Fruit fly (Drosophila melanogaster) whole organism, embryonic: ENCODE results near the gene cass.

ENCODE experiments used
- Ada2b ChIP-seq: fragments of 200-800 bp; sonication (Bioruptor generic); IDR thresholded peaks from 2 replicates; pipeline ENCODE4 v1.3.6; 2022; ENCODE audit warnings: missing biosample characterization, missing genetic modification characterization
- Atf3 ChIP-seq: fragments of 200-800 bp; sonication (Bioruptor generic); optimal IDR thresholded peaks from 3 replicates; lab custom pipeline; 2016; ENCODE audit warnings: missing biosample characterization, missing genetic modification characterization
- Awh ChIP-seq: fragments of 200-800 bp; sonication (Bioruptor generic); IDR thresholded peaks from 2 replicates; pipeline ENCODE4, ENCODE4 v1.3.6; 2022; ENCODE audit warnings: missing biosample characterization, missing genetic modification characterization
- BEAF-32 ChIP-seq: fragments of 200-800 bp; sonication (Bioruptor generic); optimal IDR thresholded peaks from 3 replicates; lab custom pipeline; 2017; ENCODE audit warnings: missing biosample characterization, missing genetic modification characterization, mild to moderate bottlenecking, moderate library complexity, missing genetic modification reagents
- CG12236 ChIP-seq: fragments of 200-800 bp; sonication (Bioruptor generic); optimal IDR thresholded peaks from 2 replicates; lab custom pipeline; 2016; ENCODE audit warnings: missing biosample characterization, missing genetic modification characterization
- CG15011 ChIP-seq: fragments of 200-800 bp; sonication (Bioruptor generic); optimal IDR thresholded peaks from 3 replicates; lab custom pipeline; 2018; ENCODE audit warnings: missing biosample characterization, mild to moderate bottlenecking, missing genetic modification characterization
- CG15514 ChIP-seq: fragments of 200-800 bp; sonication (Bioruptor generic); optimal IDR thresholded peaks from 3 replicates; lab custom pipeline; 2017; ENCODE audit warnings: missing biosample characterization, missing genetic modification characterization, mild to moderate bottlenecking, moderate library complexity, missing genetic modification reagents
- CG16813 ChIP-seq: fragments of 200-800 bp; sonication (Bioruptor generic); IDR thresholded peaks from 3 replicates; pipeline ENCODE4 v1.3.6; 2022; ENCODE audit warnings: missing biosample characterization, missing genetic modification characterization; ENCODE audit not compliant: partially characterized antibody
- CG18599 ChIP-seq: fragments of 200-800 bp; sonication (Bioruptor generic); optimal IDR thresholded peaks from 3 replicates; lab custom pipeline; 2017; ENCODE audit warnings: missing biosample characterization, missing genetic modification characterization, mild to moderate bottlenecking, moderate library complexity, missing genetic modification reagents
- CG2120 ChIP-seq: fragments of 200-800 bp; sonication (Bioruptor generic); optimal IDR thresholded peaks from 3 replicates; lab custom pipeline; 2016; ENCODE audit warnings: missing biosample characterization, missing genetic modification characterization
- CG31441 ChIP-seq: fragments of 200-800 bp; sonication (Bioruptor generic); IDR thresholded peaks from 2 replicates; pipeline ENCODE4 v1.3.6; 2022; ENCODE audit warnings: missing biosample characterization, missing genetic modification characterization
- CG32772 ChIP-seq: fragments of 200-800 bp; sonication (Bioruptor generic); IDR thresholded peaks from 2 replicates; pipeline ENCODE4 v1.3.6; 2022; ENCODE audit warnings: missing biosample characterization, missing genetic modification characterization
- CG42726 ChIP-seq: fragments of 200-800 bp; sonication (Bioruptor generic); IDR thresholded peaks from 2 replicates; pipeline ENCODE4 v1.3.6; 2022; ENCODE audit warnings: missing biosample characterization, missing genetic modification characterization; ENCODE audit not compliant: partially characterized antibody
- CG4404 ChIP-seq: fragments of 200-800 bp; sonication (Bioruptor generic); IDR thresholded peaks from 2 replicates; pipeline ENCODE4 v1.3.6; 2022; ENCODE audit warnings: missing biosample characterization, missing genetic modification characterization
- CG5180 ChIP-seq: fragments of 200-800 bp; sonication (Bioruptor generic); optimal IDR thresholded peaks from 3 replicates; lab custom pipeline; 2017; ENCODE audit warnings: missing biosample characterization, missing genetic modification characterization, mild to moderate bottlenecking, moderate library complexity, missing genetic modification reagents
- CG7372 ChIP-seq: fragments of 200-800 bp; sonication (Bioruptor generic); IDR thresholded peaks from 2 replicates; pipeline ENCODE4 v1.3.6; 2022; ENCODE audit warnings: missing biosample characterization, missing genetic modification characterization
- CG7745 ChIP-seq: fragments of 200-800 bp; sonication (Bioruptor generic); optimal IDR thresholded peaks from 2 replicates; lab custom pipeline; 2018; ENCODE audit warnings: missing biosample characterization, mild to moderate bottlenecking, missing genetic modification characterization, moderate library complexity
- CG9876 ChIP-seq: fragments of 200-800 bp; sonication (Bioruptor generic); optimal IDR thresholded peaks from 2 replicates; lab custom pipeline; 2016; ENCODE audit warnings: missing biosample characterization, missing genetic modification characterization
- CTCF ChIP-seq: fragments of 200-800 bp; sonication (Bioruptor generic); optimal IDR thresholded peaks from 2 replicates; lab custom pipeline; 2017; ENCODE audit warnings: missing biosample characterization, mild to moderate bottlenecking, missing genetic modification characterization, moderate library complexity
- Camta ChIP-seq: fragments of 200-800 bp; sonication (Bioruptor generic); optimal IDR thresholded peaks from 2 replicates; lab custom pipeline; 2016; ENCODE audit warnings: missing biosample characterization, missing genetic modification characterization
- Deaf1 ChIP-seq: fragments of 200-800 bp; optimal IDR thresholded peaks from 3 replicates; lab custom pipeline; 2019; ENCODE audit warnings: missing biosample characterization, mild to moderate bottlenecking, missing genetic modification characterization, moderate library complexity
- Ets65A ChIP-seq: fragments of 200-800 bp; sonication (Bioruptor generic); peaks from one replicate; lab custom pipeline; 2016; ENCODE audit warnings: missing biosample characterization, missing genetic modification characterization
- HLHmδ ChIP-seq: fragments of 200-800 bp; sonication (Bioruptor generic); optimal IDR thresholded peaks from 2 replicates; lab custom pipeline; 2018; ENCODE audit warnings: missing biosample characterization, mild to moderate bottlenecking, missing genetic modification characterization, moderate library complexity
- Hey ChIP-seq: fragments of 200-800 bp; sonication (Bioruptor generic); optimal IDR thresholded peaks from 3 replicates; lab custom pipeline; 2018; ENCODE audit warnings: missing biosample characterization, mild to moderate bottlenecking, missing genetic modification characterization
- Hr51 ChIP-seq, 2 experiments: fragments of 200-800 bp; sonication (Bioruptor generic); optimal IDR thresholded peaks; 2 replicates in 1 of 2; 3 replicates in 1 of 2; lab custom pipeline; 2016 to 2018; ENCODE audit warnings: missing biosample characterization in 2 of 2, missing genetic modification characterization in 2 of 2, mild to moderate bottlenecking in 1 of 2, moderate library complexity in 1 of 2
- Hr78 ChIP-seq, 2 experiments: fragments of 200-800 bp in 1 of 2; fragments of >200 bp in 1 of 2; sonication (Bioruptor generic) in 1 of 2; optimal IDR thresholded peaks; 2 replicates each; lab custom pipeline; 2017 to 2019; ENCODE audit warnings: missing biosample characterization in 2 of 2, missing genetic modification characterization in 2 of 2, mild to moderate bottlenecking in 1 of 2, moderate library complexity in 1 of 2
- Med ChIP-seq: fragments of 200-800 bp; sonication (Bioruptor generic); peaks from one replicate; lab custom pipeline; 2016; ENCODE audit warnings: missing biosample characterization, missing genetic modification characterization, mild to moderate bottlenecking, inconsistent platforms, moderate library complexity
- Mrtf ChIP-seq: fragments of 200-800 bp; sonication (Bioruptor generic); IDR thresholded peaks from 3 replicates; pipeline ENCODE4 v1.3.6; 2022; ENCODE audit warnings: missing biosample characterization, missing genetic modification characterization
- NfI ChIP-seq: fragments of 200-800 bp; sonication (Bioruptor generic); optimal IDR thresholded peaks from 3 replicates; lab custom pipeline; 2018; ENCODE audit warnings: missing biosample characterization, mild to moderate bottlenecking, missing genetic modification characterization, moderate library complexity
- Ptx1 ChIP-seq: fragments of 200-800 bp; sonication (Bioruptor generic); IDR thresholded peaks from 2 replicates; pipeline ENCODE4 v1.3.6; 2022; ENCODE audit warnings: missing biosample characterization, missing genetic modification characterization
- Ravus ChIP-seq: fragments of 200-800 bp; sonication (Bioruptor generic); IDR thresholded peaks from 2 replicates; pipeline ENCODE4 v1.3.6; 2022; ENCODE audit warnings: missing biosample characterization, missing genetic modification characterization
- Rfx ChIP-seq: fragments of 200-800 bp; sonication (Bioruptor generic); IDR thresholded peaks from 2 replicates; pipeline ENCODE4 v1.3.6; 2022; ENCODE audit warnings: missing biosample characterization, missing genetic modification characterization
- Side ChIP-seq: fragments of 200-800 bp; sonication (Bioruptor generic); optimal IDR thresholded peaks from 2 replicates; lab custom pipeline; 2016; ENCODE audit warnings: missing biosample characterization, missing genetic modification characterization
- ase ChIP-seq: fragments of 200-800 bp; sonication (Bioruptor generic); IDR thresholded peaks from 3 replicates; pipeline ENCODE4 v1.3.6; 2022; ENCODE audit warnings: missing biosample characterization, missing genetic modification characterization
- br ChIP-seq: fragments of >200 bp; optimal IDR thresholded peaks from 2 replicates; lab custom pipeline; 2017
- btn ChIP-seq: fragments of 200-800 bp; sonication (Bioruptor generic); optimal IDR thresholded peaks from 2 replicates; lab custom pipeline; 2016; ENCODE audit warnings: missing biosample characterization, missing genetic modification characterization
- caup ChIP-seq: fragments of 200-800 bp; sonication (Bioruptor generic); optimal IDR thresholded peaks from 3 replicates; lab custom pipeline; 2017; ENCODE audit warnings: missing biosample characterization, mild to moderate bottlenecking, missing genetic modification characterization, moderate library complexity; ENCODE audit not compliant: severe bottlenecking
- dati ChIP-seq: fragments of 200-800 bp; sonication (Bioruptor generic); IDR thresholded peaks from 2 replicates; pipeline ENCODE4 v1.3.6; 2022; ENCODE audit warnings: missing biosample characterization, missing genetic modification characterization
- dm ChIP-seq: fragments of 200-800 bp; sonication (Bioruptor generic); optimal IDR thresholded peaks from 3 replicates; lab custom pipeline; 2016; ENCODE audit warnings: missing biosample characterization, missing genetic modification characterization
- fd64A ChIP-seq: fragments of 200-800 bp; sonication (Bioruptor generic); optimal IDR thresholded peaks from 3 replicates; lab custom pipeline; 2018; ENCODE audit warnings: missing biosample characterization, mild to moderate bottlenecking, missing genetic modification characterization
- fd96Cb ChIP-seq: fragments of 200-800 bp; sonication (Bioruptor generic); optimal IDR thresholded peaks from 2 replicates; lab custom pipeline; 2018; ENCODE audit warnings: missing biosample characterization, mild to moderate bottlenecking, missing genetic modification characterization, moderate library complexity
- fru ChIP-seq: fragments of >200 bp; optimal IDR thresholded peaks from 2 replicates; lab custom pipeline; 2017
- gce ChIP-seq: fragments of 200-800 bp; sonication (Bioruptor generic); IDR thresholded peaks from 3 replicates; pipeline ENCODE4 v1.3.6; 2022; ENCODE audit warnings: missing biosample characterization, missing genetic modification characterization
- gcm ChIP-seq: fragments of 200-800 bp; sonication (Bioruptor generic); optimal IDR thresholded peaks from 2 replicates; lab custom pipeline; 2019; ENCODE audit warnings: missing biosample characterization, mild to moderate bottlenecking, missing genetic modification characterization, moderate library complexity
- inv ChIP-seq: fragments of 200-800 bp; sonication (Bioruptor generic); IDR thresholded peaks from 2 replicates; pipeline ENCODE4 v1.3.6; 2022; ENCODE audit warnings: missing biosample characterization, missing genetic modification characterization; ENCODE audit not compliant: partially characterized antibody
- nau ChIP-seq: fragments of 200-800 bp; sonication (Bioruptor generic); optimal IDR thresholded peaks from 3 replicates; lab custom pipeline; 2017; ENCODE audit warnings: missing biosample characterization, mild to moderate bottlenecking, missing genetic modification characterization, missing genetic modification reagents
- peb ChIP-seq: fragments of 200-800 bp; sonication (Bioruptor generic); IDR thresholded peaks from 2 replicates; pipeline ENCODE4 v1.3.6; 2022; ENCODE audit warnings: missing biosample characterization, missing genetic modification characterization
- run ChIP-seq: fragments of 200-800 bp; sonication (Bioruptor generic); optimal IDR thresholded peaks from 3 replicates; lab custom pipeline; 2018; ENCODE audit warnings: missing biosample characterization, mild to moderate bottlenecking, missing genetic modification characterization
- wor ChIP-seq: fragments of 200-800 bp; sonication (Bioruptor generic); IDR thresholded peaks from 2 replicates; pipeline ENCODE4 v1.3.6; 2022; ENCODE audit warnings: missing biosample characterization, missing genetic modification characterization
- zen2 ChIP-seq: fragments of 200-800 bp; sonication (Bioruptor generic); IDR thresholded peaks from 3 replicates; pipeline ENCODE4 v1.3.6; 2022; ENCODE audit warnings: missing biosample characterization, missing genetic modification characterization; ENCODE audit not compliant: partially characterized antibody

The cass gene

dm6 chr2L:17514090-17514715 is 36.5 kb upstream of the cass start (continued):
- TF ChIP-seq Hey (tag; lab: Kevin White, UChicago) (peak; percentile 48), gce (peak; percentile 82), Hr78 (GFP tag; optimal IDR thresholded peaks at IDR 0.05; lab: Kevin White, UChicago) (peak in 1 of 2 experiments; percentile 62), CG32772 (GFP tag; lab: Robert Waterston, UW) (peak; percentile 87), Ptx1 (GFP tag; lab: Robert Waterston, UW) (peak; percentile 83), CG15514 (GFP tag; lab: Kevin White, UChicago) (peak; percentile 69), fd64A (peak; percentile 69), dm (GFP tag; lab: Kevin White, UChicago) (peak; percentile 54), ase (GFP tag; lab: Robert Waterston, UW) (peak; percentile 83), Hr51 (GFP tag; optimal IDR thresholded peaks at IDR 0.05; lab: Kevin White, UChicago) (peak; percentile 67 to 89), CG31441 (GFP tag; lab: Robert Waterston, UW) (peak; percentile 92), nau (GFP tag; lab: Kevin White, UChicago) (peak; percentile 68), CG42726 (GFP tag; lab: Robert Waterston, UW) (no peak), Ada2b (GFP tag; lab: Robert Waterston, UW) (peak; percentile 86), gcm (GFP tag; lab: Kevin White, UChicago) (peak; percentile 90), br (lab: Kevin White, UChicago) (no peak), CG16813 (GFP tag; lab: Robert Waterston, UW) (no peak), CG7372 (GFP tag; lab: Robert Waterston, UW) (peak; percentile 69), CG4404 (peak; percentile 86), Awh (GFP tag; lab: Robert Waterston, UW) (peak; percentile 83), Side (GFP tag; lab: Kevin White, UChicago) (peak; percentile 71), CG7745 (tag; lab: Kevin White, UChicago) (peak; percentile 46), Deaf1 (tag; lab: Kevin White, UChicago) (peak; percentile 68), BEAF-32 (GFP tag; lab: Kevin White, UChicago) (no peak), caup (GFP tag; lab: Kevin White, UChicago) (peak; percentile 84), Med (GFP tag; lab: Kevin White, UChicago) (no peak), CTCF (GFP tag; lab: Kevin White, UChicago) (peak; percentile 19), Ravus (GFP tag; lab: Robert Waterston, UW) (peak; percentile 35), run (tag; lab: Kevin White, UChicago) (peak; percentile 74), dati (no peak; the same call in 1 of the 2 replicates), Camta (GFP tag; lab: Kevin White, UChicago) (peak; percentile 72), NfI (GFP tag; lab: Kevin White, UChicago) (peak; percentile 77), CG18599 (peak; percentile 96), CG15011 (GFP tag; lab: Kevin White, UChicago) (peak; percentile 72), Mrtf (peak; percentile 76; the same call in 2 of the 3 replicates), inv (GFP tag; lab: Robert Waterston, UW) (no peak), Rfx (GFP tag; lab: Robert Waterston, UW) (peak; percentile 75), fru (lab: Kevin White, UChicago) (no peak), Ets65A (GFP tag; lab: Kevin White, UChicago) (peak; percentile 93), wor (GFP tag; lab: Robert Waterston, UW) (peak; percentile 81), Atf3 (peak; percentile 53), fd96Cb (peak; percentile 88), zen2 (GFP tag; lab: Robert Waterston, UW) (no peak), HLHmδ (GFP tag; lab: Kevin White, UChicago) (no peak), peb (peak; percentile 72), CG2120 (GFP tag; lab: Kevin White, UChicago) (no peak), btn (GFP tag; lab: Kevin White, UChicago) (peak; percentile 47), CG9876 (peak; percentile 30), CG5180 (peak; percentile 80), CG12236 (GFP tag; lab: Kevin White, UChicago) (peak; percentile 73)
